Worm (Caenorhabditis elegans) whole organism, early embryonic: ENCODE data around the gene C45G9.6.
A peak's percentile ranks its signal among the peaks of the same experiment; 100 is the strongest.

ENCODE experiments used
- F13C5.2 ChIP-seq: sonication (generic microtip); optimal IDR thresholded peaks from 2 replicates; lab custom pipeline; 2017; ENCODE audit warnings: mild to moderate bottlenecking, missing genetic modification characterization, inconsistent platforms, missing compliant biosample characterization
- tra-4 ChIP-seq: sonication (generic microtip); optimal IDR thresholded peaks from 2 replicates; lab custom pipeline; 2017; ENCODE audit warnings: missing genetic modification characterization, missing compliant biosample characterization

DNA sequence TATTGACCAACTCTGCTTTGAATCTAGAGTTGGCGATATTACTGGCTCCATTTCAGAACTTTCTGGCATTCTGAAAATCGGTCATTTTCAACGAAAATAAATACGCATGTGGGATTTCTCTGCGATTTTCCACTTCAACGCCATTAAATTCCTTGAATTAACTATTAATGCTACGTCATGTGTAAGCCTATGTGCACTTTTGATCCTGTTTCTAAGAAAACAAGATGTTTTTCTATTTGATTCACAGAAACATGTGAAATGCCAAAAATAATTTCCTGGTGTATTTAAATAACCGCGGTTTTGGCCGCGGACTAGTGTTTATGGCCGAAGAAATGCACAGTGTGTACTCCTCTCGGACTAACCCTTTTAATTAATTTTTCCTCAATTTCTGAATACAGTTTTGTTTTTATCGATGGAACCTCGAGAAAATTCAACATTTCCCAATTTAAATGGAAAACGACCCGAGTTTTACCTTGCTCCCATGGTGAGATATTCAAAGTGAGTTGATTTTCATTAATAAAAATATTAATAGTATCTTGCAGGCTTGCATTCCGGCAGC lies 32.5 kb downstream of the C45G9.6 start, which contains the start of the genes C45G9.11 and C45G9.2:
- TF ChIP-seq tra-4 (tag; lab: Kevin White, UChicago) = no peak
- peak; percentile 59 for TF ChIP-seq F13C5.2 (tag; lab: Kevin White, UChicago)
